Fruit fly (Drosophila melanogaster) whole organism, adult: ENCODE measurements around the gene hll.

Experiments
- CG14711 ChIP-seq: fragments of 200-800 bp; sonication (Bioruptor generic); optimal IDR thresholded peaks from 2 replicates; lab custom pipeline; 2018; ENCODE audit warnings: missing biosample characterization, mild to moderate bottlenecking, missing genetic modification characterization, moderate library complexity
- CG33017 ChIP-seq: fragments of 200-800 bp; sonication (Bioruptor generic); optimal IDR thresholded peaks from 2 replicates; lab custom pipeline; 2018; ENCODE audit warnings: missing biosample characterization, mild to moderate bottlenecking, missing genetic modification characterization, moderate library complexity
- Crg-1 ChIP-seq: fragments of 200-800 bp; sonication (Bioruptor generic); optimal IDR thresholded peaks from 2 replicates; lab custom pipeline; 2016; ENCODE audit warnings: missing biosample characterization, missing genetic modification characterization
- Mnt ChIP-seq: fragments of 200-800 bp; sonication (Bioruptor generic); optimal IDR thresholded peaks from 2 replicates; lab custom pipeline; 2016; ENCODE audit warnings: missing biosample characterization, mild to moderate bottlenecking, missing genetic modification characterization
- bab1 ChIP-seq: fragments of 200-800 bp; sonication (Bioruptor generic); optimal IDR thresholded peaks from 3 replicates; lab custom pipeline; 2019; ENCODE audit warnings: missing biosample characterization, mild to moderate bottlenecking, missing genetic modification characterization, moderate library complexity
- cic ChIP-seq: fragments of 200-800 bp; sonication (Bioruptor generic); optimal IDR thresholded peaks from 2 replicates; lab custom pipeline; 2017; ENCODE audit warnings: missing biosample characterization, mild to moderate bottlenecking, missing genetic modification characterization, moderate library complexity
- cnc ChIP-seq, 2 experiments: fragments of >200 bp; optimal IDR thresholded peaks; 2 replicates each; lab custom pipeline; 2017
- pad ChIP-seq: fragments of 200-800 bp; sonication (Bioruptor generic); optimal IDR thresholded peaks from 3 replicates; lab custom pipeline; 2017; ENCODE audit warnings: missing biosample characterization, missing genetic modification characterization, mild to moderate bottlenecking, moderate library complexity, missing genetic modification reagents

dm6 chr2L:14031439-14031838 lies 4.6 kb downstream of the hll start, which contains the start of gene CG18095:
- TF ChIP-seq bab1 (GFP tag; lab: Kevin White, UChicago) (no peak), Crg-1 (GFP tag; lab: Kevin White, UChicago) (no peak), cic (GFP tag; lab: Kevin White, UChicago) (no peak), pad (GFP tag; lab: Kevin White, UChicago) (no peak), cnc (optimal IDR thresholded peaks at IDR 0.05; lab: Kevin White, UChicago) (no peak), Mnt (GFP tag; lab: Kevin White, UChicago) (no peak), CG14711 (tag; lab: Kevin White, UChicago) (no peak), CG33017 (tag; lab: Kevin White, UChicago) (no peak)
